Fruit fly (Drosophila melanogaster): ENCODE measurements around the gene CG18641.

Gene CG18641

DNA sequence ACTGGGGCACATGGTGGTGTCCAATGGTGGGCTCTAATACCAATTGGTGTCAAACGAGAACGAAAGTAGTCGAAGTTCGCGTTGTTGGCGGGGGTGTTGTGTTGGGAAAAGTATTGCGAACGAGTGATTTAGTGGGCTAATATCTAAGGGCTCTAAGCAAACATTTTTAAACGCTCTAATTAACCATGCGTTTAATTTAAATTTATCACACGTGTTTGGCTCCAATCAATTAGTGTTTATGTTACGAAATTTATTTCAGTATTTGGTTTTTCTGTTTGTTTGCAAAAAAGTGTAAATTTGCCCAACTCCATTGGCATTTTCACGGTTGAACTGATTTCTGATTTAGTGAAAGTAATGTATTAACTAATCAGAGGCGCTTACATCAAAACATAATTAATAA, 4.8 kb upstream of the CG18641 start, which contains the start of gene CG34447:
TSS of gene CG34447 (minus strand) at position 101 of the 400 bp plus-strand sequence.
- TF ChIP-seq psq (optimal IDR thresholded peaks at IDR 0.05) (no peak), Dll (optimal IDR thresholded peaks at IDR 0.05) (no peak), usp (GFP tag; optimal IDR thresholded peaks at IDR 0.05) (no peak), pan (optimal IDR thresholded peaks at IDR 0.05) (no peak), CG8478 (optimal IDR thresholded peaks at IDR 0.05) (no peak), EcR (GFP tag; optimal IDR thresholded peaks at IDR 0.05) (no peak)

DNA sequence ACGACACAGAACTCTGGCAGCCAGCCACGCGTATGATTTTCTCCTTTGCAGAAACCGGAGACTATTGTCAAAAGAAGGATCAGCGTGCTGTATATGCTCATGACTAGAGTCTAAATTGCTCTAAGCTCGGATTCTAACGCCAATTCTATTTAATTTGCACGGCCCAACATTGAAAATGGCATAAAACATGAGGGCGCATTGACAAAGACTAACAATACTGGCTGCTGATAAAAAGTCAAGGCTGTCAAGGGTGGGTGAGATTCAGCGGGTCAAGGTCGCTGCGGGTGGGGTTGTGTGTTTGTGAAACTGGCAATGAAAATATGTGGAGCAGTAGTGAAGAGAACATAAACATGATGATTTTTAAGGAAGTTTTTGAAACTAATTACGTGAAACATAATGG, 2.7 kb upstream of the CG18641 start, which contains the start of gene CG34448:
TSS of gene CG34448 (minus strand) at position 101 of the 400 bp plus-strand sequence.
- TF ChIP-seq pan (optimal IDR thresholded peaks at IDR 0.05) (no peak), psq (optimal IDR thresholded peaks at IDR 0.05) (no peak), Dll (optimal IDR thresholded peaks at IDR 0.05) (no peak), usp (GFP tag; optimal IDR thresholded peaks at IDR 0.05) (no peak), EcR (GFP tag; optimal IDR thresholded peaks at IDR 0.05) (no peak), CG8478 (optimal IDR thresholded peaks at IDR 0.05) (no peak)

DNA sequence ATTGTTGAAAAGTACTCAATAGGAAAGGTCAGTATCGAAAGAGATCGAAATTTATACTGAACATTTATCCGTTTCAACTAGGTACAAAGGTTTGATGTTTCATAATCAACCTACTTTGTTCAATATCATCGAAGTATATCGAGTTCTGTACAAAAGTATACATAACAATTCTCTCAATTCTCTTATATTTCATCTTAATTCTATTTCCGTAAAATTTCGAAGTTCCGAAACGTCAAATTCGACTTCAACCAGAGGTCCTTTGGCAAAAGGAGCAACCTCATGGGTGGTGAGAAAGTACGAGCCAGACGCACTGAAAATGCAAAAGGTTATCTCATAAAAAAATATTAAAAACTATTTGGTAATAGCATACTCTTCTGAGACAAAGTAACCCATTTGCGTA, 1.5 kb upstream of the CG18641 start, which contains the start of gene CG31948:
TSS of gene CG31948 (minus strand) at position 101 of the 400 bp plus-strand sequence.
- no peak for TF ChIP-seq pan (optimal IDR thresholded peaks at IDR 0.05)
- no peak for TF ChIP-seq CG8478 (optimal IDR thresholded peaks at IDR 0.05)
- TF ChIP-seq usp (GFP tag; optimal IDR thresholded peaks at IDR 0.05) = no peak
- TF ChIP-seq Dll (optimal IDR thresholded peaks at IDR 0.05) = no peak
- TF ChIP-seq EcR (GFP tag; optimal IDR thresholded peaks at IDR 0.05) = no peak

DNA sequence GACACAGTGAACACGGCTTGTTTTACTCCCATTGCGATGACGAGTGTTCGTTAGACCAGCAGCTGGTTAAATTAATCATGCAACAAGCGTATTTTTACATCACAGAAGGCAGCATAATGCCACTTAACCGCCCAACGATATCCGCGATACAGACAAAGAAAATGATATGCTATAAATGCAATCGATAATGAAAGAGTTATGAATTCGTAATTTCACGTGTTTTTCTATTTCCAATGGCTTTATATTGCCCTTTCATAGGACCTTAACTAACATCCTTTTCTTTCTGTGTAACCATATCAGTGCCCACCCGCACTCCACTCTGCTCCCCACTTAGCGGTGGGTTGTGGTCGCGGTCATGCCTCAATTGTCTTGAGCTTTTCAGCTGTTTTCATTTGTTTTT, 2.0 kb downstream of the CG18641 start:
- TF ChIP-seq Dll (optimal IDR thresholded peaks at IDR 0.05) (no peak), EcR (GFP tag; optimal IDR thresholded peaks at IDR 0.05) (no peak), pan (optimal IDR thresholded peaks at IDR 0.05) (no peak), usp (GFP tag; optimal IDR thresholded peaks at IDR 0.05) (no peak), psq (optimal IDR thresholded peaks at IDR 0.05) (no peak), CG8478 (optimal IDR thresholded peaks at IDR 0.05) (no peak)

DNA sequence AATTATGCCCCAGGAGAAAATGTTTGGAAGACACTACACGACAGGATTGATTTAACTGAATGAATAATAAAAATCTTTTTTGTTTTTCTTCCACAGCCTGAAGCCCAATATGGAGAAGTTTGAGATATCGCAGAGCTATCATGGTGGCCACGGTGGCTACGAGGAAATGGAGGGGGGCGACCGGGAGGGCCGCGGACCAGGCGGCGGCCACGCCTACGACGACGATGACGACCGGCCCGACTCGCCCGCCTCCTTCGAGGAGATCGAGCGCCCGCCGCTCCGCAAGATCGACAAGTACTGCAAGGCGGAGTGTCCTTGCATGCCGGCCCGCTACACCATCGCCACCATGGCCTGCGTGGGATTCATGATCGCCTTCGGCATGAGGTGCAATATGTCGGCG, 10.5 kb downstream of the CG18641 start:
- TF ChIP-seq usp (GFP tag; optimal IDR thresholded peaks at IDR 0.05) (no peak), Dll (optimal IDR thresholded peaks at IDR 0.05) (no peak), CG8478 (optimal IDR thresholded peaks at IDR 0.05) (no peak)

DNA sequence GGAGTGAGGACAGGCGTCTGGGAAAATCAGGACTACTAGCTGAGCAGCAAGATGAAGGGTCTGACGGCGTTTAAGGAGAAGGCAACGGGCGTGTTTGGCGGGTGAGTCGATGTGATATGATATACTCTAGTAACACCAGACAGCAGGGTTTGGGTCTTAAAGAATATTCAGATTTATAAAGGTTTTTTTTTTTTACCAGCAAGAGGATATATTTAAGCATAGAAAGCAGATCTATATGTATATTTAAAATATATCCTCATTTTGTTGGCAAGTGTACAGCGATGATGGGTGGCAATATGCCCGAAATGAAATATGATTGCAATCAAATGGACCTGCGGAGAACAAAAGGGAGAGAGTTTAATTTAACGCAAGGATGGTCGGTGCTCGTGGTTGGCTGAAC, 12.9 kb downstream of the CG18641 start:
- no peak for TF ChIP-seq EcR (GFP tag; optimal IDR thresholded peaks at IDR 0.05)

DNA sequence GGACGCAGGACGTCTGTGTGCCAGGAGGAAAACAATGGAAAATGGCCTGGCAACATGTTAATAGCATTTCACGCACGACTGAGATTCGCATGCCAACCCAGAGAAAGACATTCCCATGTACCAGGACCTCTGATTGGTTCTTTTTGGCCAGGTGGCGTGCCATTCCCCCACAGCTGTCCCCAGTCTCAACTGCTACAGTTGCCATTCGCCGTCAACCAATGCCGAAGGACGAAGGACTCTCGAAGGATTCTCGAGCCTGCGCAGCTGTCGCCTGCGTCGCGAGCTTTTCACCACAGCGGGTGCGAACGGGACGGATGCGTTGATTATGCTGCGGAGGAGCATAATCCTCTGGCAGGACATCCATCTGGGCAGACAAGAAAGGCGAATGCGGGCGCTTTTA, 15.2 kb downstream of the CG18641 start, which contains the start of gene VGlut:
TSS of gene VGlut (plus strand) at position 399 of the 400 bp plus-strand sequence.
- TF ChIP-seq EcR (GFP tag; optimal IDR thresholded peaks at IDR 0.05) (no peak), usp (GFP tag; optimal IDR thresholded peaks at IDR 0.05) (no peak), psq (optimal IDR thresholded peaks at IDR 0.05) (no peak)

DNA sequence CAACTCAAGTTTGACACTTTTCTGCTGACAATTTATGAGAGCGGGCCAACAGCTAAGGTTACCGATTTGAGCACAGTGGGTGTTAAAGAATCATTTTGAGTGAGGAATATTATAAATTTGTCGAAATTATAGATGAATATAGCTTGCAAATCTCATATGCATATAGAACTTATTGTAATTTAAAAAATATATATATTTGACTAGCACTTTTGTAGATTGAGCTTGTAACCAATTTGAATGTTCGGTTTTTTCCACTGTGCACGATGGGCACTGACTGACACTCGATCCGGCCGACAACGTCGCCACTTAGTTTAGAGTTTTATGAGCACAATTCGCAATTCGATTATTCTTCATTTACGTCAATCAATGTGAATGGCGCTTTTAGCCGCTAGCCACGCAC, 16.7 kb downstream of the CG18641 start:
- no peak for TF ChIP-seq EcR (GFP tag; optimal IDR thresholded peaks at IDR 0.05)
- TF ChIP-seq psq (optimal IDR thresholded peaks at IDR 0.05) = no peak
- TF ChIP-seq Dll (optimal IDR thresholded peaks at IDR 0.05) = no peak
- no peak for TF ChIP-seq usp (GFP tag; optimal IDR thresholded peaks at IDR 0.05)
- TF ChIP-seq pan (optimal IDR thresholded peaks at IDR 0.05) = no peak
- TF ChIP-seq CG8478 (optimal IDR thresholded peaks at IDR 0.05) = no peak

DNA sequence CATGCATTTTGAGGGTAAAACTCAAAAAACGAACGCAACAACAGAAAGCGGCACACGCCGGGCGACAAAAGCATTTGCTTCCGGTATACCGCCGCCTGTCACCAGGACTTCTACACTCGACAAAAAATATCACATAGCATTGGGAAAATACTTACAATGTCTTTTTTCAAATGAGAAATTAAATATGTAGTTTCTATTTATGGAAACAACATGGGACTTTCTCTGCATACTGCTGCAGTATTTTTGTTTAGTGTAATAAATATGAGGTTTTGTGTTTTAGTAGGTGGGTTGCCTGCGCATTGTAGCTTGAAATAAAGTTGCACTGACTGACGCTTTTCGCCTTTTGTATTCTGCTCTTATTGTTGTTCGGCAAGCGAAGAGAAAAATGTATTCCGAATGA, 18.0 kb downstream of the CG18641 start:
- TF ChIP-seq pan (optimal IDR thresholded peaks at IDR 0.05) (no peak), Dll (optimal IDR thresholded peaks at IDR 0.05) (no peak), CG8478 (optimal IDR thresholded peaks at IDR 0.05) (no peak), psq (optimal IDR thresholded peaks at IDR 0.05) (no peak), usp (GFP tag; optimal IDR thresholded peaks at IDR 0.05) (no peak), EcR (GFP tag; optimal IDR thresholded peaks at IDR 0.05) (no peak)

DNA sequence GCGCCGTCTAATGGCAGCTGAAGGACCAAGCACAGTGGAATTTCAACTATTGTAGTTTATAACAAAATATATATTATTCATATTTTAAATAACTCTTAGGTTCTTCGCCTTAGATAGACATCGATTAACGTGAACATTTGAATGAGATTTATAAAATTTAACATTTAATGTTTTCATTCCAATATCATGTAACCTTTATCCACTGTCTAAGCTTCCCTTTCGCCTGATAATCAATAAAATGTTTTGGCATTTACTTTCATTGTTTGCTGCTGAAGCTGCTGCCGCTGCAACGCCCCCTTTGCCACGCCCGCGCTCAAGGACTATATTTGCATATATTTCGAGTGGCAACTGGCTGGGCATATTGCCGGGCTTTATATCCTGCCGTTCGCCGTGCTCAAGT, 20.2 kb downstream of the CG18641 start:
- no peak for TF ChIP-seq usp (GFP tag; optimal IDR thresholded peaks at IDR 0.05)
- TF ChIP-seq EcR (GFP tag; optimal IDR thresholded peaks at IDR 0.05) = no peak
- no peak for TF ChIP-seq psq (optimal IDR thresholded peaks at IDR 0.05)
- no peak for TF ChIP-seq Dll (optimal IDR thresholded peaks at IDR 0.05)
- no peak for TF ChIP-seq CG8478 (optimal IDR thresholded peaks at IDR 0.05)
- no peak for TF ChIP-seq pan (optimal IDR thresholded peaks at IDR 0.05)

DNA sequence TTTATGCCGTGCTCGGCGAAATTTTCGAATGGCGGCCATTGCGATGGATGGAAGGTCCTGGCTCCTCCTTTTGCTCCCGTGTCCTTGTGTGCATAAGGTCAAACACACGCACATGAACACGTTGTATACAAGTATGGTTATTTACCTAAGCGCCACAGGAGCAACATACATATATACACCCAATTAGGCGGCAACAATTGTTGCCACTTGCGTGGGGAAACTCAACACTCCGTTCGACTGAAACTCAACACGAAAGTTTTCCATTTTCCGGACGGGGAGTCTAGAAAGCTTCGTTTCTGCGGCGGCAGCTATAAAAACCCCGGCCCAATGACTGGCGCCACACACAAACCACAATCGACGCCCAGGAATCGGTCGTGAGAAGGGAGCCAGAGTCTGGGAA, 23.8 kb downstream of the CG18641 start, which contains the start of gene CG46448:
TSS of gene CG46448 (plus strand) at position 340 of the 400 bp plus-strand sequence.
- no peak for TF ChIP-seq Dll (optimal IDR thresholded peaks at IDR 0.05)
- TF ChIP-seq usp (GFP tag; optimal IDR thresholded peaks at IDR 0.05) = no peak
- TF ChIP-seq EcR (GFP tag; optimal IDR thresholded peaks at IDR 0.05) = no peak
- TF ChIP-seq CG8478 (optimal IDR thresholded peaks at IDR 0.05) = no peak
- TF ChIP-seq pan (optimal IDR thresholded peaks at IDR 0.05) = no peak

DNA sequence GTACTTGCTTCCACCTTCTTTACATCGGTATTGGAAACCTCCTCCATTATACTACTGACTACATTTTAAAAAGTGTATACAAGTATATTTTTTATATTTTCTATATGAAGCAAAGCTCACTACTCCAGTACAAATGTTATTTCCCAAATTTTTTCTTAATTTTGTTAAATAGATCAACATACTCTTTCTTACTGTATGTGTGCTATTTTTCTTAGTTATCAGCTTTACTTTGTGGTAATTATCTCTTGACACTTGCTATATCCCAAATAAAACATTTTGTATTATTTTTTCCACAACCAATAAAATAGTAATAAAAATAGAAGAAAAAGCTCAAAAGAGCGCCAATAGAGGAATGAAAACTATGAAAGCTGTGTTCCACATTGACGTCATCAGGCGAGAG, 24.5 kb downstream of the CG18641 start, which contains the start of gene CG43750:
TSS of gene CG43750 (minus strand) at position 101 of the 400 bp plus-strand sequence.
- TF ChIP-seq pan (optimal IDR thresholded peaks at IDR 0.05) (no peak), usp (GFP tag; optimal IDR thresholded peaks at IDR 0.05) (no peak), Dll (optimal IDR thresholded peaks at IDR 0.05) (no peak), CG8478 (optimal IDR thresholded peaks at IDR 0.05) (no peak), psq (optimal IDR thresholded peaks at IDR 0.05) (no peak), EcR (GFP tag; optimal IDR thresholded peaks at IDR 0.05) (no peak)

DNA sequence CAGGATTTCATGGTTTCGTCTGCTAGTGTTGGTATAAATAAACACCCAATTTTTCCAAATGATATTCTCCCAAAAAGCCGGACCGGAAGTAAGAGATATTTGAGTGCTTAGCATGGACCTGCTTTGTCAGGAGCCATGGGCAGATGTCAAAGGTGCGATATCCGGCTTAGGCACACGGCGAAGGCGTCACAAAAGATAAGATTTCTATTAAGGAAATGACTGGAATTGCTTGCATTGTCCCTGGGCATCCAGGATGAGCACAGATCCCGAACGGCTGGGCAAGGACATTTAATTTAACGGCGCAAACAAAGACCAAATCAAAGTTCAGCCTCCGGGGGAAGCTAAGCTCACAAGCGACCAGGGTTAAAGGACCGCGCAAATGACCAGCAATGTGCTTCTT, 29.4 kb downstream of the CG18641 start, which contains the start of gene CG3557:
TSS of gene CG3557 (minus strand) at position 101 of the 400 bp plus-strand sequence.
- TF ChIP-seq pan (optimal IDR thresholded peaks at IDR 0.05) (no peak), usp (GFP tag; optimal IDR thresholded peaks at IDR 0.05) (no peak), psq (optimal IDR thresholded peaks at IDR 0.05) (no peak), EcR (GFP tag; optimal IDR thresholded peaks at IDR 0.05) (no peak), CG8478 (optimal IDR thresholded peaks at IDR 0.05) (no peak), Dll (optimal IDR thresholded peaks at IDR 0.05) (no peak)
